Fruit fly (Drosophila melanogaster): ENCODE measurements around the gene Nbr.

Gene Nbr

DNA sequence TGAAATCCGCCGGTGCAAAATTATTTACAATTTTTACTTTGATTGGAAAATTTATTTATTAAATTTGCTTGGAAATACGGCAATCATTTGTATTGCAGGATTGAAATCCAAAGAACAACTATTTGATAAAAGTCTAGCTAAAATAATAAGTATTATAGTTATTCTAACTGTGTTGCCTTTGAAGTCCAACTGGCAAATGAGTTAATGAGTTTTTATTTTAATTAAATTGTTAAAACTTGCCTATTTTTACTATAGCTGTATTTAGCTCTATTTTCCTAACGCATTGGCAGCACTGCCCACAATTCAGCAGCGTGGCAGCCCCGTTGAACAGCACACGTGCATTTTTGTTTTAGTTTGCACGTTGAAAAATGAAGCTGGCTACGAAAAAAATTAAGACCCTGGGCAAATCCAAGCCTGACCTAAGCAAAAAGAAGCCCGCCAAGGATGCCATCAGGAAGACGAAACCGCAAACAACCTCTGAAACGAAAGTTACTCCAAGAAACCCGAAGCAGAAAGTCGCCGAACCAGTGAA lies 494 bp upstream of the Nbr start, which contains the start of gene Noc2 (continued):
- TF ChIP-seq MESR4 (GFP tag; optimal IDR thresholded peaks at IDR 0.05) (peak; percentile 74), CG3726 (GFP tag; IDR thresholded peaks at IDR 0.05) (no peak), CG3995 (GFP tag; optimal IDR thresholded peaks at IDR 0.05) (no peak), schlank (tag; optimal IDR thresholded peaks at IDR 0.05) (no peak), sd (tag; optimal IDR thresholded peaks at IDR 0.05) (no peak), CG8478 (optimal IDR thresholded peaks at IDR 0.05) (no peak), CG8281 (tag; optimal IDR thresholded peaks at IDR 0.05) (no peak), dan (GFP tag; IDR thresholded peaks at IDR 0.05) (no peak), sna (GFP tag; IDR thresholded peaks at IDR 0.05; ENCODE audit: partially characterized antibody) (no peak), Trl (optimal IDR thresholded peaks at IDR 0.05) (no peak), Trl (GFP tag; optimal IDR thresholded peaks at IDR 0.05) (peak; percentile 2), CG9609 (GFP tag; optimal IDR thresholded peaks at IDR 0.05) (no peak), CG5953 (GFP tag; IDR thresholded peaks at IDR 0.05) (no peak), CG15073 (GFP tag; optimal IDR thresholded peaks at IDR 0.05) (no peak), lab (GFP tag; optimal IDR thresholded peaks at IDR 0.05) (peak; percentile 66), jigr1 (GFP tag; IDR thresholded peaks at IDR 0.05) (peak; percentile 47; the same call in 2 of the 3 replicates), shn (GFP tag; optimal IDR thresholded peaks at IDR 0.05) (peak; percentile 10), gem (tag; optimal IDR thresholded peaks at IDR 0.05) (peak; percentile 65), luna (GFP tag; optimal IDR thresholded peaks at IDR 0.05) (no peak), CG16779 (GFP tag; IDR thresholded peaks at IDR 0.05) (peak; percentile 65), Atf3 (GFP tag; optimal IDR thresholded peaks at IDR 0.05) (no peak), z (GFP tag; IDR thresholded peaks at IDR 0.05) (no peak), sisA (GFP tag; IDR thresholded peaks at IDR 0.05) (peak; percentile 64), CG17612 (GFP tag; IDR thresholded peaks at IDR 0.05) (no peak), Hsf (GFP tag; optimal IDR thresholded peaks at IDR 0.05) (peak; percentile 43), CG15514 (GFP tag; optimal IDR thresholded peaks at IDR 0.05) (peak; percentile 37), btn (GFP tag; optimal IDR thresholded peaks at IDR 0.05) (no peak), CG42726 (GFP tag; IDR thresholded peaks at IDR 0.05; ENCODE audit: partially characterized antibody) (no peak), gsb-n (tag; optimal IDR thresholded peaks at IDR 0.05) (no peak), CG1024 (GFP tag; IDR thresholded peaks at IDR 0.05) (peak; percentile 60), nmo (GFP tag; optimal IDR thresholded peaks at IDR 0.05) (peak; percentile 61), bigmax (GFP tag; optimal IDR thresholded peaks at IDR 0.05) (peak; percentile 11), tin (GFP tag; optimal IDR thresholded peaks at IDR 0.05) (peak; percentile 50), TFAM (GFP tag; optimal IDR thresholded peaks at IDR 0.05) (no peak), Blimp-1 (GFP tag; optimal IDR thresholded peaks at IDR 0.05) (peak; percentile 32), CG13424 (tag; optimal IDR thresholded peaks at IDR 0.05) (peak; percentile 64), bab2 (GFP tag; optimal IDR thresholded peaks at IDR 0.05) (no peak), CG32772 (GFP tag; IDR thresholded peaks at IDR 0.05) (peak; percentile 35; the same call in 1 of the 2 replicates), CG10654 (GFP tag; optimal IDR thresholded peaks at IDR 0.05) (no peak), al (GFP tag; IDR thresholded peaks at IDR 0.05) (peak; percentile 46; the same call in 1 of the 2 replicates), CG3065 (GFP tag; optimal IDR thresholded peaks at IDR 0.05) (peak; percentile 2), Myb (GFP tag; optimal IDR thresholded peaks at IDR 0.05) (no peak), gt (GFP tag; IDR thresholded peaks at IDR 0.05) (0 out of 2 replicates have a peak, but pooled peaks have one; percentile 22), fd64A (GFP tag; optimal IDR thresholded peaks at IDR 0.05) (no peak), CG2199 (GFP tag; IDR thresholded peaks at IDR 0.05) (no peak), Nf-YA (GFP tag; IDR thresholded peaks at IDR 0.05) (no peak), org-1 (GFP tag; optimal IDR thresholded peaks at IDR 0.05) (no peak), CG13296 (GFP tag; optimal IDR thresholded peaks at IDR 0.05) (peak; percentile 21), BEAF-32 (GFP tag; optimal IDR thresholded peaks at IDR 0.05) (peak; percentile 23), CG13287 (GFP tag; IDR thresholded peaks at IDR 0.05; ENCODE audit: partially characterized antibody) (no peak), Jarid2 (GFP tag; optimal IDR thresholded peaks at IDR 0.05) (no peak)
